Worm (Caenorhabditis elegans) whole organism, L4 larva: ENCODE measurements around the gene vha-15.

Source experiments
- F10B5.3 ChIP-seq: sonication (generic microtip); optimal IDR thresholded peaks from 2 replicates; lab custom pipeline; 2016; ENCODE audit warnings: mild to moderate bottlenecking, missing genetic modification characterization, missing compliant biosample characterization
- R02D3.7 ChIP-seq: fragments of 150-350 bp; sonication (generic microtip); optimal IDR thresholded peaks from 3 replicates; lab custom pipeline; 2014; ENCODE audit warnings: missing biosample characterization, missing genetic modification characterization
- T20F7.1 ChIP-seq: fragments of 200-800 bp; sonication (Bioruptor generic); optimal IDR thresholded peaks from 2 replicates; lab custom pipeline; 2018; ENCODE audit warnings: mild to moderate bottlenecking, missing genetic modification characterization, missing compliant biosample characterization
- Y5F2A.4 ChIP-seq: fragments of 200-800 bp; sonication (Bioruptor generic); optimal IDR thresholded peaks from 2 replicates; lab custom pipeline; 2018; ENCODE audit warnings: mild to moderate bottlenecking, missing genetic modification characterization, missing compliant biosample characterization
- ama-1 ChIP-seq: fragments of 150-350 bp; optimal IDR thresholded peaks from 2 replicates; lab custom pipeline; 2014; ENCODE audit warnings: inconsistent platforms, mixed read lengths
- arid-1 ChIP-seq: fragments of 200-800 bp; sonication (Bioruptor generic); conservative IDR thresholded peaks from 2 replicates; pipeline ENCODE4 v1.3.6; 2022; ENCODE audit warnings: missing genetic modification reagents, missing genetic modification characterization, missing compliant biosample characterization
- attf-4 ChIP-seq: sonication (generic microtip); optimal IDR thresholded peaks from 3 replicates; lab custom pipeline; 2017; ENCODE audit warnings: missing biosample characterization, missing genetic modification characterization
- ceh-32 ChIP-seq: sonication (generic microtip); optimal IDR thresholded peaks from 2 replicates; lab custom pipeline; 2016; ENCODE audit warnings: mild to moderate bottlenecking, missing genetic modification characterization, missing compliant biosample characterization; ENCODE audit not compliant: poor library complexity
- ces-1 ChIP-seq: fragments of 150-350 bp; sonication (generic microtip); optimal IDR thresholded peaks from 4 replicates; lab custom pipeline; 2014; ENCODE audit warnings: missing biosample characterization, missing genetic modification reagents, missing genetic modification characterization
- daf-19 ChIP-seq: fragments of 200-800 bp; sonication (Bioruptor generic); conservative IDR thresholded peaks from 2 replicates; pipeline ENCODE4 v1.3.6; 2022; ENCODE audit warnings: missing genetic modification characterization, missing compliant biosample characterization
- dve-1 ChIP-seq: sonication (generic microtip); optimal IDR thresholded peaks from 2 replicates; lab custom pipeline; 2017; ENCODE audit warnings: antibody characterized with exemption, mild to moderate bottlenecking, missing genetic modification characterization, missing compliant biosample characterization; ENCODE audit not compliant: insufficient read depth
- fkh-10 ChIP-seq: fragments of 150-350 bp; optimal IDR thresholded peaks from 2 replicates; lab custom pipeline; 2014; ENCODE audit warnings: missing biosample characterization, missing genetic modification reagents, missing genetic modification characterization
- hlh-11 ChIP-seq: fragments of 200-800 bp; sonication (Bioruptor generic); optimal IDR thresholded peaks from 2 replicates; lab custom pipeline; 2018; ENCODE audit warnings: mild to moderate bottlenecking, missing genetic modification characterization, missing compliant biosample characterization
- lim-7 ChIP-seq: fragments of 200-800 bp; sonication (Bioruptor generic); IDR thresholded peaks from 2 replicates; pipeline ENCODE4 v1.3.6; 2022; ENCODE audit warnings: missing genetic modification characterization, missing compliant biosample characterization
- lin-1 ChIP-seq: fragments of 200-800 bp; sonication (Bioruptor generic); IDR thresholded peaks from 2 replicates; pipeline ENCODE4 v1.3.6; 2022; ENCODE audit warnings: missing genetic modification reagents, missing genetic modification characterization, missing compliant biosample characterization
- lin-29 ChIP-seq: fragments of 200-800 bp; sonication (Bioruptor generic); IDR thresholded peaks from 2 replicates; pipeline ENCODE4 v1.3.6; 2022; ENCODE audit warnings: missing genetic modification reagents, missing genetic modification characterization, missing compliant biosample characterization
- lir-3 ChIP-seq: sonication (generic microtip); optimal IDR thresholded peaks from 2 replicates; lab custom pipeline; 2016; ENCODE audit warnings: mild to moderate bottlenecking, missing genetic modification characterization, missing compliant biosample characterization
- madf-5 ChIP-seq, 2 experiments: fragments of 200-800 bp; sonication (Bioruptor generic); IDR thresholded peaks; 2 replicates each; pipeline ENCODE4 v1.3.6; 2022; ENCODE audit warnings: missing compliant biosample characterization in 2 of 2, missing genetic modification characterization in 2 of 2
- mep-1 ChIP-seq: fragments of 150-350 bp; sonication (generic microtip); optimal IDR thresholded peaks from 3 replicates; lab custom pipeline; 2014; ENCODE audit warnings: missing biosample characterization, missing genetic modification characterization
- mes-2 ChIP-seq: sonication (generic microtip); optimal IDR thresholded peaks from 2 replicates; lab custom pipeline; 2016; ENCODE audit warnings: missing genotype, mild to moderate bottlenecking, missing genetic modification characterization, missing compliant biosample characterization; ENCODE audit not compliant: poor library complexity, severe bottlenecking
- mxl-3 ChIP-seq: fragments of 200-800 bp; sonication (Bioruptor generic); optimal IDR thresholded peaks from 2 replicates; lab custom pipeline; 2018; ENCODE audit warnings: mild to moderate bottlenecking, missing genetic modification characterization, missing compliant biosample characterization
- nhr-10 ChIP-seq: fragments of 150-350 bp; optimal IDR thresholded peaks from 2 replicates; lab custom pipeline; 2014; ENCODE audit warnings: missing biosample characterization, missing genetic modification characterization
- nhr-102 ChIP-seq: sonication (generic microtip); optimal IDR thresholded peaks from 2 replicates; lab custom pipeline; 2016; ENCODE audit warnings: mild to moderate bottlenecking, missing genetic modification characterization, moderate library complexity, missing compliant biosample characterization
- nhr-111 ChIP-seq: fragments of 200-800 bp; sonication (Bioruptor generic); optimal IDR thresholded peaks from 2 replicates; lab custom pipeline; 2018; ENCODE audit warnings: mild to moderate bottlenecking, missing genetic modification characterization, missing compliant biosample characterization
- nhr-42 ChIP-seq: fragments of 200-800 bp; sonication (Bioruptor generic); IDR thresholded peaks from 2 replicates; pipeline ENCODE4 v1.3.6; 2022; ENCODE audit warnings: missing genetic modification characterization, missing compliant biosample characterization
- nhr-6 ChIP-seq: fragments of 150-350 bp; optimal IDR thresholded peaks from 2 replicates; lab custom pipeline; 2014; ENCODE audit warnings: missing biosample characterization, missing genetic modification characterization
- nhr-76 ChIP-seq: fragments of 150-350 bp; optimal IDR thresholded peaks from 2 replicates; lab custom pipeline; 2014; ENCODE audit warnings: missing biosample characterization, missing genetic modification characterization
- rbr-2 ChIP-seq: sonication (generic microtip); optimal IDR thresholded peaks from 2 replicates; lab custom pipeline; 2016; ENCODE audit warnings: missing genotype, missing genetic modification characterization, missing compliant biosample characterization
- sdz-12 ChIP-seq: fragments of 200-800 bp; sonication (Bioruptor generic); optimal IDR thresholded peaks from 2 replicates; lab custom pipeline; 2018; ENCODE audit warnings: mild to moderate bottlenecking, missing genetic modification characterization, missing compliant biosample characterization
- tag-97 ChIP-seq: fragments of 200-800 bp; sonication (Bioruptor generic); IDR thresholded peaks from 2 replicates; pipeline ENCODE4 v1.3.6; 2022; ENCODE audit warnings: missing genetic modification characterization, missing compliant biosample characterization
- tra-1 ChIP-seq: fragments of 200-800 bp; sonication (Bioruptor generic); IDR thresholded peaks from 2 replicates; pipeline ENCODE4 v1.3.6; 2022; ENCODE audit warnings: missing genetic modification reagents, missing genetic modification characterization, missing compliant biosample characterization
- unc-62 ChIP-seq, 3 experiments: fragments of 150-350 bp in 1 of 3; sonication (generic microtip); optimal IDR thresholded peaks in 2 of 3; peaks in 1 of 3; 1 replicate in 1 of 3; 2 replicates in 2 of 3; lab custom pipeline; 2014 to 2017; ENCODE audit warnings: missing biosample characterization in 3 of 3, missing genetic modification characterization in 3 of 3, missing genetic modification reagents in 3 of 3, missing genotype in 1 of 3
- vab-7 ChIP-seq: fragments of 200-800 bp; sonication (Bioruptor generic); IDR thresholded peaks from 2 replicates; pipeline ENCODE4 v1.3.6; 2022; ENCODE audit warnings: missing genetic modification reagents, missing genetic modification characterization, missing compliant biosample characterization
- zfp-2 ChIP-seq: sonication (generic microtip); optimal IDR thresholded peaks from 2 replicates; lab custom pipeline; 2016; ENCODE audit warnings: mild to moderate bottlenecking, missing genetic modification characterization, missing compliant biosample characterization
- zip-2 ChIP-seq: fragments of 150-350 bp; optimal IDR thresholded peaks from 2 replicates; lab custom pipeline; 2014; ENCODE audit warnings: missing biosample characterization, missing genetic modification characterization

vha-15 gene

ce11 chrX:2188885-2189284 lies 48.8 kb upstream of the vha-15 start:
- no peak for TF ChIP-seq tra-1
- peak; percentile 37 for TF ChIP-seq hlh-11 (tag; lab: Kevin White, UChicago)
- TF ChIP-seq nhr-6, result no peak

- TF ChIP-seq mes-2 (tag; lab: Kevin White, UChicago), result no peak
- TF ChIP-seq lin-1 (GFP tag; lab: Robert Waterston, UW), result no peak
- TF ChIP-seq attf-4 (tag; lab: Kevin White, UChicago), result no peak
- no peak for TF ChIP-seq nhr-76 (tag; lab: Kevin White, UChicago)
- no peak for TF ChIP-seq zip-2 (tag; lab: Kevin White, UChicago)
- no peak for TF ChIP-seq arid-1
- TF ChIP-seq lim-7 (GFP tag; lab: Robert Waterston, UW), result no peak
- TF ChIP-seq T20F7.1 (GFP tag; lab: Kevin White, UChicago), result no peak
- no peak for TF ChIP-seq dve-1 (tag; lab: Kevin White, UChicago)
- no peak for TF ChIP-seq nhr-42 (GFP tag; lab: Robert Waterston, UW)
- TF ChIP-seq nhr-102, result no peak
- TF ChIP-seq ama-1 (lab: Kevin White, UChicago), result no peak
- TF ChIP-seq daf-19 (GFP tag; lab: Robert Waterston, UW), result no peak
Measured at ce11 chrX:2190740-2191139, 47.0 kb upstream of the vha-15 start.

- TF ChIP-seq unc-62 (GFP tag; optimal IDR thresholded peaks at IDR 0.05 in 1 of 2; lab: Kevin White, UChicago) (peak in 1 of 2 experiments; percentile 64), unc-62 (tag; optimal IDR thresholded peaks at IDR 0.05; lab: Kevin White, UChicago) (no peak), sdz-12 (no peak), ceh-32 (peak; percentile 38), mxl-3 (no peak), R02D3.7 (no peak), fkh-10 (GFP tag; lab: Kevin White, UChicago) (peak; percentile 88), lin-29 (GFP tag; lab: Robert Waterston, UW) (no peak), rbr-2 (tag; lab: Kevin White, UChicago) (peak; percentile 24), ces-1 (GFP tag; lab: Kevin White, UChicago) (peak; percentile 92)
- TF ChIP-seq, all 104 proteins: peak for 5
Measured at ce11 chrX:2191925-2192554, 45.7 kb upstream of the vha-15 start, which contains the start of gene gap-1. Gene gap-1 (plus strand): TSS chrX:2192504.

ce11 chrX:2197444-2197843 lies 40.3 kb upstream of the vha-15 start:
- TF ChIP-seq vab-7 (GFP tag; lab: Robert Waterston, UW) (no peak), nhr-42 (GFP tag; lab: Robert Waterston, UW) (no peak)

- no peak for TF ChIP-seq sdz-12
- TF ChIP-seq zip-2 (tag; lab: Kevin White, UChicago), result no peak
- TF ChIP-seq mep-1 (tag; lab: Kevin White, UChicago), result no peak
- TF ChIP-seq zfp-2 (tag; lab: Kevin White, UChicago), result no peak
- no peak for TF ChIP-seq F10B5.3 (tag; lab: Kevin White, UChicago)
- no peak for TF ChIP-seq Y5F2A.4 (GFP tag; lab: Kevin White, UChicago)
- TF ChIP-seq ama-1 (lab: Kevin White, UChicago), result no peak
- TF ChIP-seq nhr-111, result no peak
- no peak for TF ChIP-seq unc-62 (GFP tag; optimal IDR thresholded peaks at IDR 0.05 in 1 of 2; lab: Kevin White, UChicago)
- TF ChIP-seq unc-62 (tag; optimal IDR thresholded peaks at IDR 0.05; lab: Kevin White, UChicago), result no peak
- TF ChIP-seq tag-97, result no peak
- no peak for TF ChIP-seq nhr-10 (tag; lab: Kevin White, UChicago)
- TF ChIP-seq dve-1 (tag; lab: Kevin White, UChicago), result no peak
- TF ChIP-seq lir-3 (tag; lab: Kevin White, UChicago), result no peak
- no peak for TF ChIP-seq madf-5 (GFP tag; IDR thresholded peaks at IDR 0.05; lab: Robert Waterston, UW)
Measured at ce11 chrX:2199140-2199539, 38.6 kb upstream of the vha-15 start, which contains the start of gene T24C12.1. Gene T24C12.1 (plus strand): TSS chrX:2199440.
